Worm (Caenorhabditis elegans) whole organism, young adult: ENCODE results near the gene C06E1.7.

ENCODE experiments used
- B0261.1 ChIP-seq: sonication (generic microtip); optimal IDR thresholded peaks from 2 replicates; lab custom pipeline; 2016; ENCODE audit warnings: mild to moderate bottlenecking, missing genetic modification characterization, moderate library complexity, missing compliant biosample characterization
- B0336.3 ChIP-seq: fragments of 200-800 bp; sonication (Bioruptor generic); IDR thresholded peaks from 2 replicates; pipeline ENCODE4 v1.3.6; 2022; ENCODE audit warnings: missing genetic modification characterization, missing compliant biosample characterization
- D2030.7 ChIP-seq: fragments of 200-800 bp; sonication (Bioruptor generic); IDR thresholded peaks from 2 replicates; pipeline ENCODE4 v1.3.6; 2022; ENCODE audit warnings: missing genetic modification reagents, missing genetic modification characterization, missing compliant biosample characterization
- K11D2.4 ChIP-seq: fragments of 200-800 bp; sonication (Bioruptor generic); IDR thresholded peaks from 2 replicates; pipeline ENCODE4 v1.3.6; 2022; ENCODE audit warnings: missing genetic modification reagents, missing genetic modification characterization, missing compliant biosample characterization
- T07F8.4 ChIP-seq: sonication (generic microtip); optimal IDR thresholded peaks from 2 replicates; lab custom pipeline; 2016; ENCODE audit warnings: mild to moderate bottlenecking, missing genetic modification characterization, moderate library complexity, missing compliant biosample characterization
- ZK185.1 ChIP-seq: sonication (generic microtip); optimal IDR thresholded peaks from 2 replicates; lab custom pipeline; 2016; ENCODE audit warnings: mild to moderate bottlenecking, missing genetic modification characterization, missing compliant biosample characterization; ENCODE audit not compliant: poor library complexity, severe bottlenecking
- akir-1 ChIP-seq: fragments of 200-800 bp; sonication (Bioruptor generic); optimal IDR thresholded peaks from 2 replicates; lab custom pipeline; 2018; ENCODE audit warnings: mild to moderate bottlenecking, missing genetic modification characterization, moderate library complexity, missing compliant biosample characterization
- attf-3 ChIP-seq: fragments of 200-800 bp; sonication (Bioruptor generic); conservative IDR thresholded peaks from 2 replicates; pipeline ENCODE4 v1.3.6; 2022; ENCODE audit warnings: missing genetic modification reagents, missing genetic modification characterization, missing compliant biosample characterization
- bed-2 ChIP-seq: fragments of 200-800 bp; sonication (Bioruptor generic); IDR thresholded peaks from 2 replicates; pipeline ENCODE4 v1.3.6; 2022; ENCODE audit warnings: missing genetic modification reagents, missing genetic modification characterization, missing compliant biosample characterization
- cebp-1 ChIP-seq, 2 experiments: fragments of 200-800 bp in 1 of 2; sonication (Bioruptor generic) in 1 of 2; sonication (generic microtip) in 1 of 2; IDR thresholded peaks in 1 of 2; optimal IDR thresholded peaks in 1 of 2; 2 replicates each; pipeline versions ENCODE4 v1.3.6 to Lab custom; 2017 to 2022; ENCODE audit warnings: missing compliant biosample characterization in 2 of 2, missing genetic modification characterization in 2 of 2, mild to moderate bottlenecking in 1 of 2, missing genetic modification reagents in 1 of 2, moderate library complexity in 1 of 2
- ceh-27 ChIP-seq: fragments of 200-800 bp; sonication (Bioruptor generic); optimal IDR thresholded peaks from 2 replicates; lab custom pipeline; 2018; ENCODE audit warnings: mild to moderate bottlenecking, missing genetic modification characterization, moderate library complexity, missing compliant biosample characterization
- ceh-40 ChIP-seq: fragments of 200-800 bp; sonication (Bioruptor generic); IDR thresholded peaks from 2 replicates; pipeline ENCODE4 v1.3.6; 2022; ENCODE audit warnings: missing genetic modification characterization, missing compliant biosample characterization
- chd-7 ChIP-seq: sonication (generic microtip); optimal IDR thresholded peaks from 2 replicates; lab custom pipeline; 2016; ENCODE audit warnings: mild to moderate bottlenecking, missing genetic modification characterization, moderate library complexity, missing compliant biosample characterization
- dox-1 ChIP-seq: fragments of 200-800 bp; sonication (Bioruptor generic); IDR thresholded peaks from 2 replicates; pipeline ENCODE4 v1.3.6; 2022; ENCODE audit warnings: missing genetic modification reagents, missing genetic modification characterization, missing compliant biosample characterization
- dpff-1 ChIP-seq: sonication (generic microtip); optimal IDR thresholded peaks from 2 replicates; lab custom pipeline; 2017; ENCODE audit warnings: mild to moderate bottlenecking, missing genetic modification characterization, missing compliant biosample characterization
- efl-1 ChIP-seq: fragments of 150-350 bp; optimal IDR thresholded peaks from 2 replicates; lab custom pipeline; 2014; ENCODE audit warnings: missing biosample characterization, missing genetic modification reagents, missing genetic modification characterization
- egl-18 ChIP-seq: fragments of 200-800 bp; sonication (Bioruptor generic); IDR thresholded peaks from 2 replicates; pipeline ENCODE4 v1.3.6; 2022; ENCODE audit warnings: missing genetic modification reagents, missing genetic modification characterization, missing compliant biosample characterization
- egl-44 ChIP-seq: fragments of 200-800 bp; sonication (Bioruptor generic); IDR thresholded peaks from 2 replicates; pipeline ENCODE4 v1.3.6; 2022; ENCODE audit warnings: missing genetic modification reagents, missing genetic modification characterization, missing compliant biosample characterization
- egrh-3 ChIP-seq: fragments of 200-800 bp; sonication (Bioruptor generic); IDR thresholded peaks from 2 replicates; pipeline ENCODE4 v1.3.6; 2022; ENCODE audit warnings: missing genetic modification reagents, missing genetic modification characterization, missing compliant biosample characterization
- ekl-4 ChIP-seq: fragments of 200-800 bp; sonication (Bioruptor generic); IDR thresholded peaks from 2 replicates; pipeline ENCODE4 v1.3.6; 2022; ENCODE audit warnings: missing genetic modification reagents, missing genetic modification characterization, missing compliant biosample characterization
- hmg-1.2 ChIP-seq: fragments of 200-800 bp; sonication (Bioruptor generic); IDR thresholded peaks from 2 replicates; pipeline ENCODE4 v1.3.6; 2022; ENCODE audit warnings: missing genetic modification reagents, missing genetic modification characterization, missing compliant biosample characterization
- hrde-1 ChIP-seq: sonication (generic microtip); optimal IDR thresholded peaks from 2 replicates; lab custom pipeline; 2016; ENCODE audit warnings: missing genetic modification characterization, mild to moderate bottlenecking, missing compliant biosample characterization, moderate library complexity, missing genotype, missing genetic modification reagents, borderline replicate concordance
- lin-26 ChIP-seq: fragments of 200-800 bp; sonication (Bioruptor generic); IDR thresholded peaks from 2 replicates; pipeline ENCODE4 v1.3.6; 2022; ENCODE audit warnings: missing genetic modification reagents, missing genetic modification characterization, missing compliant biosample characterization
- lin-54 ChIP-seq: fragments of 200-800 bp; sonication (Bioruptor generic); optimal IDR thresholded peaks from 2 replicates; lab custom pipeline; 2018; ENCODE audit warnings: mild to moderate bottlenecking, missing genetic modification characterization, missing compliant biosample characterization
- lsl-1 ChIP-seq: fragments of 200-800 bp; sonication (Bioruptor generic); optimal IDR thresholded peaks from 2 replicates; lab custom pipeline; 2018; ENCODE audit warnings: mild to moderate bottlenecking, missing genetic modification characterization, moderate library complexity, missing compliant biosample characterization
- madf-3 ChIP-seq: fragments of 200-800 bp; sonication (Bioruptor generic); IDR thresholded peaks from 2 replicates; pipeline ENCODE4 v1.3.6; 2022; ENCODE audit warnings: missing genetic modification reagents, missing genetic modification characterization, missing compliant biosample characterization
- mcd-1 ChIP-seq: fragments of 200-800 bp; sonication (Bioruptor generic); IDR thresholded peaks from 2 replicates; pipeline ENCODE4 v1.3.6; 2022; ENCODE audit warnings: missing genetic modification reagents, missing genetic modification characterization, missing compliant biosample characterization
- pbrm-1 ChIP-seq: fragments of 200-800 bp; sonication (Bioruptor generic); IDR thresholded peaks from 2 replicates; pipeline ENCODE4 v1.3.6; 2022; ENCODE audit warnings: missing genetic modification reagents, missing genetic modification characterization, missing compliant biosample characterization
- rcor-1 ChIP-seq: fragments of 200-800 bp; sonication (Bioruptor generic); IDR thresholded peaks from 2 replicates; pipeline ENCODE4 v1.3.6; 2022; ENCODE audit warnings: missing genetic modification reagents, missing genetic modification characterization, missing compliant biosample characterization
- rec-8 ChIP-seq, 2 experiments: sonication (generic microtip); optimal IDR thresholded peaks; 2 replicates each; lab custom pipeline; 2016; ENCODE audit warnings: mild to moderate bottlenecking in 2 of 2, missing genetic modification characterization in 2 of 2, missing genetic modification reagents in 2 of 2, missing genotype in 2 of 2, missing biosample characterization in 1 of 2, missing compliant biosample characterization in 1 of 2, moderate library complexity in 1 of 2
- snpc-1.1 ChIP-seq: sonication (generic microtip); optimal IDR thresholded peaks from 2 replicates; lab custom pipeline; 2017; ENCODE audit warnings: missing genetic modification characterization, mild to moderate bottlenecking, missing compliant biosample characterization, antibody characterized with exemption, moderate library complexity, missing genotype, missing genetic modification reagents; ENCODE audit not compliant: insufficient read depth
- unc-130 ChIP-seq: sonication (generic microtip); optimal IDR thresholded peaks from 2 replicates; lab custom pipeline; 2016; ENCODE audit warnings: missing genetic modification reagents, missing genetic modification characterization, missing compliant biosample characterization
- xnd-1 ChIP-seq: sonication (generic microtip); optimal IDR thresholded peaks from 2 replicates; lab custom pipeline; 2016; ENCODE audit warnings: missing genotype, missing genetic modification reagents, missing genetic modification characterization, missing compliant biosample characterization
- ztf-25 ChIP-seq: fragments of 200-800 bp; sonication (Bioruptor generic); IDR thresholded peaks from 2 replicates; pipeline ENCODE4 v1.3.6; 2022; ENCODE audit warnings: missing genetic modification reagents, missing genetic modification characterization, missing compliant biosample characterization

Gene C06E1.7

DNA sequence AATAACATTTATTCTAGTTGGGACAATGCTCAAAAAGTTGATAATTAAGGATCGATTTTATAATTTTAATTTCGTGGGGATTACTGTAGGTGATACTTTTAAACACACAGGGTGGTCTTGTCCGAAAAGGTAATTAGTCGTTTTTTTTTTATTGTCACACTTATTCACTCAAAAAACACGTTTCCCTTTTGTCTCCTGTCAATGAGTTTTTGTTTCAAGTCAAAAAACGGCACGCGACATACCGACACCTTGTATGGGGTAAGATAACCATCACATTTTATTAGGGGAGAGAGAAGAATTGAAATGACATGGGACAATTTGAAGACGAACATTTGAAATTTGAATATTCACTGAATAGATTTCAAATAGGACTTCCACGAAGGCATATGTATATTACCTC lies 31.6 kb upstream of the C06E1.7 start:
- TF ChIP-seq xnd-1 (tag; lab: Kevin White, UChicago) (no peak), pbrm-1 (GFP tag; lab: Robert Waterston, UW) (no peak), chd-7 (tag; lab: Kevin White, UChicago) (no peak), ceh-27 (no peak), lsl-1 (no peak), B0336.3 (GFP tag; lab: Robert Waterston, UW) (no peak), rcor-1 (GFP tag; lab: Robert Waterston, UW) (no peak), egl-18 (GFP tag; lab: Robert Waterston, UW) (no peak)

DNA sequence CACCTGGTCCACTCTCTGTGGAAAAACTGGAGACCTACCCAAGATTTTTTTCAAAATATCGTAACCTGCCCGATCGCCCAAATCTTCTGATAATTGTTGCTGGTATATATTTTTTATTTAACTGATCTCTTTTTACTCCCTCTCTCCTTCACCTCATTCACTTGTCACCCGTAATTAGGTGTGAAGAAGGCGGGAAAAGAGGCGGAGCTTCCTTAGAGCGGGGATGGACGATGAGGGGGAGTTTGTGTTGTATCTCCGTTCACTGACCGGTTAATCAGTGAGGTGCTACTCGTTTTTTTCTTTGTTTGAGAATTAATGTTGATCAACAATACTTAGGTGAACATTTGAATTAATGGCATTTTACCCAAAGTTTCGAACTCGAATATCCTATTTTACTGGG lies 28.9 kb upstream of the C06E1.7 start, which contains the start of gene ceh-16:
Gene ceh-16 (plus strand): TSS at position 301 of the 400 bp plus-strand sequence.
- TF ChIP-seq lin-54 = no peak
- no peak for TF ChIP-seq bed-2
- no peak for TF ChIP-seq ZK185.1 (tag; lab: Kevin White, UChicago)
- no peak for TF ChIP-seq unc-130 (GFP tag; lab: Kevin White, UChicago)
- no peak for TF ChIP-seq efl-1 (GFP tag; lab: Kevin White, UChicago)
- TF ChIP-seq snpc-1.1 (tag; lab: Kevin White, UChicago) = no peak
- no peak for TF ChIP-seq ceh-40
- TF ChIP-seq K11D2.4 (GFP tag; lab: Robert Waterston, UW) = no peak
- TF ChIP-seq dpff-1 (tag; lab: Kevin White, UChicago) = no peak
- no peak for TF ChIP-seq egl-44 (GFP tag; lab: Robert Waterston, UW)
- TF ChIP-seq dox-1 (GFP tag; lab: Robert Waterston, UW) = no peak
- no peak for TF ChIP-seq hrde-1 (tag; lab: Kevin White, UChicago)
- no peak for TF ChIP-seq cebp-1 (GFP tag; IDR thresholded peaks at IDR 0.05; lab: Robert Waterston, UW)
- no peak for TF ChIP-seq cebp-1 (tag; optimal IDR thresholded peaks at IDR 0.05; lab: Kevin White, UChicago)
- no peak for TF ChIP-seq mcd-1 (GFP tag; lab: Robert Waterston, UW)
- TF ChIP-seq madf-3 (GFP tag; lab: Robert Waterston, UW) = no peak

DNA sequence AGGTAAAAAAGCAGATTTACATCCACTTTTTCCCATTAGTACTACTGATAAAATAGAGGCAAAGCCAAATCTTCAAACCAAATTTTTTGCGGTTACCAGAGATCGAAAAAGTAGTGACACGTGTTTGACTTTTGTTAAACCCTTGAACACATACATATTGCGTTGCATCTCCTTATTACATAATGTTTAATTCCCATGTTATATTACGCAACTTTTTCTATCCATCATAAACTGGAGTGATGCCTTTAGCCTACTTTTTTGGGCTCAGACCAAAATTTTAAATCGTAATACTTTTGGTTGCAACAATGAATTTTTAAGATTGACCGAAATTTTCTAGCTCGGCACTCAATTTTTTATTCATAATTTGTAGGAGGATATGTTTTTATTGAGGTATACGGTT lies 28.5 kb upstream of the C06E1.7 start:
- no peak for TF ChIP-seq attf-3 (GFP tag; lab: Robert Waterston, UW)
- TF ChIP-seq T07F8.4 (tag; lab: Kevin White, UChicago) = no peak
- no peak for TF ChIP-seq bed-2
- TF ChIP-seq lin-26 (GFP tag; lab: Robert Waterston, UW) = no peak
- no peak for TF ChIP-seq dox-1 (GFP tag; lab: Robert Waterston, UW)
- no peak for TF ChIP-seq chd-7 (tag; lab: Kevin White, UChicago)
- TF ChIP-seq D2030.7 (GFP tag; lab: Robert Waterston, UW) = no peak
- TF ChIP-seq ztf-25 = no peak
- TF ChIP-seq B0261.1 = no peak
- TF ChIP-seq egrh-3 = no peak
- no peak for TF ChIP-seq ekl-4 (GFP tag; lab: Robert Waterston, UW)
- TF ChIP-seq hmg-1.2 (GFP tag; lab: Robert Waterston, UW) = no peak
- no peak for TF ChIP-seq akir-1 (GFP tag; lab: Kevin White, UChicago)
- no peak for TF ChIP-seq rec-8 (tag; optimal IDR thresholded peaks at IDR 0.05; lab: Kevin White, UChicago)
- TF ChIP-seq, all 124 proteins: peak for 0
